Worm (Caenorhabditis elegans) whole organism, L2 larva: ENCODE measurements around the gene nucl-1.

ENCODE experiments used
- C34F6.9 ChIP-seq: fragments of 150-350 bp; optimal IDR thresholded peaks from 2 replicates; lab custom pipeline; 2014; ENCODE audit warnings: missing biosample characterization, missing genetic modification characterization
- F13H6.1 ChIP-seq: sonication (generic microtip); optimal IDR thresholded peaks from 2 replicates; lab custom pipeline; 2016; ENCODE audit warnings: missing genetic modification characterization, missing compliant biosample characterization
- R02D3.7 ChIP-seq: fragments of 150-350 bp; optimal IDR thresholded peaks from 2 replicates; lab custom pipeline; 2014; ENCODE audit warnings: missing biosample characterization, missing genetic modification characterization
- Y55F3AM.14 ChIP-seq: fragments of 200-800 bp; sonication (Bioruptor generic); optimal IDR thresholded peaks from 2 replicates; lab custom pipeline; 2018; ENCODE audit warnings: mild to moderate bottlenecking, missing genetic modification characterization, missing compliant biosample characterization
- ZK546.5 ChIP-seq: sonication (generic microtip); optimal IDR thresholded peaks from 2 replicates; lab custom pipeline; 2017; ENCODE audit warnings: missing biosample characterization, missing genetic modification characterization
- alr-1 ChIP-seq: fragments of 150-350 bp; optimal IDR thresholded peaks from 2 replicates; lab custom pipeline; 2014; ENCODE audit warnings: missing biosample characterization, missing genetic modification characterization
- aly-2 ChIP-seq: fragments of 150-350 bp; optimal IDR thresholded peaks from 2 replicates; lab custom pipeline; 2014; ENCODE audit warnings: missing biosample characterization, missing genetic modification characterization
- ama-1 ChIP-seq: fragments of 150-350 bp; optimal IDR thresholded peaks from 2 replicates; lab custom pipeline; 2018; ENCODE audit warnings: inconsistent platforms
- blmp-1 ChIP-seq: sonication (generic microtip); optimal IDR thresholded peaks from 2 replicates; lab custom pipeline; 2017; ENCODE audit warnings: missing genetic modification characterization, mild to moderate bottlenecking, missing compliant biosample characterization, antibody characterized with exemption, moderate library complexity; ENCODE audit not compliant: insufficient read depth
- ceh-82 ChIP-seq: fragments of 150-350 bp; optimal IDR thresholded peaks from 2 replicates; lab custom pipeline; 2014; ENCODE audit warnings: missing biosample characterization, missing genetic modification characterization
- crh-2 ChIP-seq: sonication (generic microtip); optimal IDR thresholded peaks from 2 replicates; lab custom pipeline; 2017; ENCODE audit warnings: missing biosample characterization, missing genetic modification characterization
- dmd-4 ChIP-seq: sonication (generic microtip); optimal IDR thresholded peaks from 2 replicates; lab custom pipeline; 2017; ENCODE audit warnings: missing biosample characterization, missing genetic modification characterization
- egl-27 ChIP-seq: sonication (generic microtip); optimal IDR thresholded peaks from 3 replicates; lab custom pipeline; 2017; ENCODE audit warnings: missing biosample characterization, missing genetic modification reagents, missing genetic modification characterization
- elt-1 ChIP-seq: fragments of 150-350 bp; optimal IDR thresholded peaks from 2 replicates; lab custom pipeline; 2014; ENCODE audit warnings: missing biosample characterization, missing genetic modification characterization
- fos-1 ChIP-seq: fragments of 150-350 bp; optimal IDR thresholded peaks from 2 replicates; lab custom pipeline; 2014; ENCODE audit warnings: missing biosample characterization, missing genetic modification characterization
- gmeb-1 ChIP-seq: fragments of 150-350 bp; optimal IDR thresholded peaks from 2 replicates; lab custom pipeline; 2014; ENCODE audit warnings: missing biosample characterization, missing genetic modification characterization
- lin-11 ChIP-seq: fragments of 150-350 bp; sonication (generic microtip); optimal IDR thresholded peaks from 2 replicates; lab custom pipeline; 2014; ENCODE audit warnings: missing biosample characterization, missing genetic modification characterization, inconsistent platforms, mixed read lengths
- lin-13 ChIP-seq: fragments of 150-350 bp; optimal IDR thresholded peaks from 2 replicates; lab custom pipeline; 2014; ENCODE audit warnings: missing biosample characterization, missing genetic modification reagents, missing genetic modification characterization
- lsy-2 ChIP-seq, 2 experiments: fragments of 150-350 bp in 1 of 2; sonication (generic microtip) in 1 of 2; optimal IDR thresholded peaks; 2 replicates each; lab custom pipeline; 2014 to 2017; ENCODE audit warnings: missing biosample characterization in 2 of 2, missing genetic modification characterization in 2 of 2
- mbf-1 ChIP-seq: sonication (generic microtip); optimal IDR thresholded peaks from 2 replicates; lab custom pipeline; 2017; ENCODE audit warnings: missing biosample characterization, missing genetic modification characterization
- mdl-1 ChIP-seq, 2 experiments: fragments of 150-350 bp in 1 of 2; sonication (generic microtip) in 1 of 2; optimal IDR thresholded peaks; 2 replicates each; lab custom pipeline; 2017; ENCODE audit warnings: missing biosample characterization in 2 of 2, missing genetic modification characterization in 2 of 2
- nhr-11 ChIP-seq: fragments of 150-350 bp; optimal IDR thresholded peaks from 2 replicates; lab custom pipeline; 2014; ENCODE audit warnings: missing biosample characterization, missing genetic modification characterization
- nhr-12 ChIP-seq: fragments of 150-350 bp; optimal IDR thresholded peaks from 2 replicates; lab custom pipeline; 2014; ENCODE audit warnings: missing biosample characterization, missing genetic modification characterization
- nhr-129 ChIP-seq: fragments of 150-350 bp; optimal IDR thresholded peaks from 2 replicates; lab custom pipeline; 2014; ENCODE audit warnings: missing biosample characterization, missing genetic modification characterization
- nhr-21 ChIP-seq: fragments of 150-350 bp; optimal IDR thresholded peaks from 2 replicates; lab custom pipeline; 2014; ENCODE audit warnings: missing biosample characterization, missing genetic modification characterization
- nhr-23 ChIP-seq: fragments of 150-350 bp; optimal IDR thresholded peaks from 2 replicates; lab custom pipeline; 2014; ENCODE audit warnings: missing biosample characterization, missing genetic modification reagents, missing genetic modification characterization
- nhr-237 ChIP-seq: fragments of 150-350 bp; optimal IDR thresholded peaks from 2 replicates; lab custom pipeline; 2014; ENCODE audit warnings: missing biosample characterization, missing genetic modification characterization
- nhr-25 ChIP-seq: fragments of 150-350 bp; sonication (generic microtip); optimal IDR thresholded peaks from 3 replicates; lab custom pipeline; 2014; ENCODE audit warnings: missing biosample characterization, missing genetic modification characterization
- nhr-77 ChIP-seq: fragments of 150-350 bp; optimal IDR thresholded peaks from 2 replicates; lab custom pipeline; 2014; ENCODE audit warnings: missing biosample characterization, missing genetic modification characterization
- peb-1 ChIP-seq: fragments of 150-350 bp; optimal IDR thresholded peaks from 2 replicates; lab custom pipeline; 2014; ENCODE audit warnings: missing biosample characterization, missing genetic modification characterization
- sem-4 ChIP-seq: fragments of 150-350 bp; optimal IDR thresholded peaks from 2 replicates; lab custom pipeline; 2014; ENCODE audit warnings: missing biosample characterization, missing genetic modification reagents, missing genetic modification characterization
- skn-1 ChIP-seq: sonication (generic microtip); optimal IDR thresholded peaks from 2 replicates; lab custom pipeline; 2017; ENCODE audit warnings: missing biosample characterization, missing genetic modification characterization
- sma-3 ChIP-seq: sonication (generic microtip); optimal IDR thresholded peaks from 2 replicates; lab custom pipeline; 2016; ENCODE audit warnings: missing genetic modification reagents, missing genetic modification characterization, missing compliant biosample characterization
- sma-9 ChIP-seq, 2 experiments: fragments of 150-350 bp in 1 of 2; sonication (generic microtip) in 1 of 2; optimal IDR thresholded peaks; 2 replicates each; lab custom pipeline; 2014 to 2016; ENCODE audit warnings: missing genetic modification characterization in 2 of 2, mild to moderate bottlenecking in 1 of 2, missing biosample characterization in 1 of 2, missing compliant biosample characterization in 1 of 2, missing genetic modification reagents in 1 of 2, moderate library complexity in 1 of 2
- snpc-4 ChIP-seq: fragments of 150-350 bp; optimal IDR thresholded peaks from 2 replicates; lab custom pipeline; 2014; ENCODE audit warnings: missing biosample characterization, missing genetic modification characterization
- unc-39 ChIP-seq: fragments of 150-350 bp; optimal IDR thresholded peaks from 2 replicates; lab custom pipeline; 2014; ENCODE audit warnings: missing biosample characterization, missing genetic modification characterization
- unc-62 ChIP-seq: fragments of 150-350 bp; optimal IDR thresholded peaks from 2 replicates; lab custom pipeline; 2014; ENCODE audit warnings: missing biosample characterization, missing genetic modification reagents, missing genetic modification characterization
- ztf-1 ChIP-seq: fragments of 200-800 bp; sonication (Bioruptor generic); conservative IDR thresholded peaks from 2 replicates; pipeline ENCODE4 v1.3.6; 2022; ENCODE audit warnings: missing genetic modification characterization, missing compliant biosample characterization

The nucl-1 gene

DNA sequence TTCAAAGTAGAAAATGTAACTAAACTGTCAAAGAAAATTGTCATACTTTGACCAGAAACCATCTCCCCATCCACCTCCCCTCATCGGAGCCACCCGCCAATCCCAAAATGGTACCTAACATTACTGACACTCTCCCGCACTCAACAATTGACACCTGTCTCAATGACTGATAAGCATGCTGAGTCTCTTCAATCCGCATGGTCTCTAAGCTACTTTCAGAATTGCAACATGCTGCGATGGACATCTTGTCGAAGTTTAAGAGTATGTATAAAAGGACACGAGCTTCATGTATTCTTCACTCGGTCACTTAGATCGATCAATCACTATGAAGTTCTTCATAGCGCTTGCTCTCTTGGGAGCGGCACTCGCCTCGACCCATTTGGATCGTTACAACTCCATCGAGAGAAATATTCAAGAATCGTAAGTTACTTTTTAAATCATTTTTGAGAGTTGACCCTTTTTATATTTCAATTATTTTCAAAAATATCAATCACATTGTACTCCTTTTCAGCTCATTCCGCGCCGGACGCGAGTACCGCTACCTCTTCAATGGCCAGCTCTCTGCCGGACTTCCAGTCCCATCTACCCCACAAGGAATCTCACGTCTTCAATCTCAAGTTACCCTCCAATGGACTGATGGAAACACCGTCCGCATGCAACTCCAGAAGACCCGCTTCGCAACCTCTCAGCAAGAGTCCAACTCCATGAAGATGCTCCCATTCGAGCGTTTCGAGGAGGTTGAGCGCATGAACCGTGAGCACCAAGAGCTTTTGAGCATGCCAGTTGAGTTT lies 28.3 kb downstream of the nucl-1 start, which contains the start of gene vit-6:
Gene vit-6 (plus strand): TSS at position 310 of the 791 bp plus-strand sequence.
- TF ChIP-seq elt-1 (tag; lab: Kevin White, UChicago) (no peak), lin-11 (tag; lab: Kevin White, UChicago) (no peak)

DNA sequence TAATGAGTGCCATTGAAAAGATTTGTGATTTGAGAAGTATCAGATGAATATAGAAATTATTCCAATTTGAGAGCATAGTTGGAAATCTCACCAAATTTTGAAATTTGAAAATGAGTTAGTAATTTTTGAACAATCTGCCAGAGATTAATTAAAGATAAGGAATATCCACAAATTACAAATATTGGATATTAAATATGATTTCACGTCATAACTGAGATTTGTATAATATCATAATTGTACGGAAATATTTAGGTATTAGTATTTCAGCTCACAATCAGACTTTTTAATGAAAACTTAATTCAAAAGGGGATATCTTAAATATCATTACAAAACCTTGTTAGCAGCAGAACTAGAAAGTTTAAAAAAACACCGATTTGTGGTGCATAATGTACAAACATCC lies 29.4 kb downstream of the nucl-1 start, which contains the start of gene K07H8.7:
Gene K07H8.7 (minus strand): TSS at position 101 of the 400 bp plus-strand sequence.
- TF ChIP-seq fos-1 (tag; lab: Kevin White, UChicago), result no peak
- no peak for TF ChIP-seq lin-11 (tag; lab: Kevin White, UChicago)
- TF ChIP-seq unc-62, result no peak
- no peak for TF ChIP-seq Y55F3AM.14 (GFP tag; lab: Kevin White, UChicago)
- no peak for TF ChIP-seq nhr-12 (tag; lab: Kevin White, UChicago)
- TF ChIP-seq lin-13 (GFP tag; lab: Kevin White, UChicago), result no peak
- TF ChIP-seq mdl-1 (tag; optimal IDR thresholded peaks at IDR 0.05; lab: Kevin White, UChicago), result no peak
- no peak for TF ChIP-seq ztf-1 (GFP tag; lab: Robert Waterston, UW)
- no peak for TF ChIP-seq ZK546.5
- TF ChIP-seq nhr-129 (tag; lab: Kevin White, UChicago), result no peak
- no peak for TF ChIP-seq unc-39 (tag; lab: Kevin White, UChicago)
- no peak for TF ChIP-seq aly-2 (tag; lab: Kevin White, UChicago)
- TF ChIP-seq skn-1 (tag; lab: Kevin White, UChicago), result no peak
- no peak for TF ChIP-seq snpc-4 (tag; lab: Kevin White, UChicago)
- no peak for TF ChIP-seq F13H6.1 (tag; lab: Kevin White, UChicago)
- no peak for TF ChIP-seq nhr-25 (tag; lab: Kevin White, UChicago)
- no peak for TF ChIP-seq alr-1 (tag; lab: Kevin White, UChicago)
- no peak for TF ChIP-seq C34F6.9
- TF ChIP-seq, all 48 proteins: peak for 0

DNA sequence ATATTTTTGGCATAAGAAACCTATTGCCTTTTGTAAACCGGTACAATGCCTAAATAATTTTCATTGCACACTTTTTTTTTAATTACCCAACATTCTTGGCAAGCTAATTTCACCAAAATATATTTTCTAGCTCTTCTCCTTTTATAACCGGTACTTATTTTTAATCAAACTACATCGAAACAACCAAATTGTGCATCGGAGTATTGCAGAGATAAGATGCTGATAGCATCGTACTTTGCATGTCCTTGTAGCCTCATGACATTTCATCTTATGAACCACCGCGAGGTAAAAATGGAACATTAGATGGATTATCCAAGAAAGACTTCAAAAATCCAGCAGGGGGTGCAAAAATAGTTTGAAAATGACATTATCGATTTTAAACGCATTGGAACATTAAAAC lies 34.1 kb downstream of the nucl-1 start:
- no peak for TF ChIP-seq ama-1 (lab: Kevin White, UChicago)
- TF ChIP-seq elt-1 (tag; lab: Kevin White, UChicago), result peak; percentile 89
- peak; percentile 54 for TF ChIP-seq sma-9 (GFP tag; optimal IDR thresholded peaks at IDR 0.05; lab: Kevin White, UChicago)
- TF ChIP-seq sma-9 (tag; optimal IDR thresholded peaks at IDR 0.05; lab: Kevin White, UChicago), result no peak
- TF ChIP-seq fos-1 (tag; lab: Kevin White, UChicago), result peak; percentile 37

DNA sequence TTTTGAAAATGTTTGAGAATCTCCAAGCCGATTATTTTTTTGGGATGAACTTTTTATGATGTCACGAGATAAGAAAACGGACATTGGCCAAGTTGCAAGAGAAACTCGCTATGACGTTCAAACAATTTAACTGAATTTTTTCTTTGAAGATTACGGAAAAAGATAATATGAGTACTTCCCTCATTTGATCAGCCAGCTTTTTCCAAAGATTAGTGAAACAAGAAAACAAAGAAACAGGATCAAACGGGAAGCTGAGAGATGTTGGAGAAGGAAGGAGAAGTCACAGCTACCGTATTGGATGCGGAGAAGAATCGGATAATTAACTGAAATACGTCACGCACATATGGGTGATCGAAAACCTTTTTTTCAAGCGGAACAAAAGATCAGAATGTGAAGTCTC lies 35.1 kb downstream of the nucl-1 start:
- TF ChIP-seq snpc-4 (tag; lab: Kevin White, UChicago) (no peak), nhr-21 (peak; percentile 51), nhr-11 (tag; lab: Kevin White, UChicago) (no peak), sem-4 (tag; lab: Kevin White, UChicago) (no peak), lsy-2 (tag; optimal IDR thresholded peaks at IDR 0.05; lab: Kevin White, UChicago) (peak in 1 of 2 experiments; percentile 0)
- TF ChIP-seq, all 48 proteins: peak for 2

DNA sequence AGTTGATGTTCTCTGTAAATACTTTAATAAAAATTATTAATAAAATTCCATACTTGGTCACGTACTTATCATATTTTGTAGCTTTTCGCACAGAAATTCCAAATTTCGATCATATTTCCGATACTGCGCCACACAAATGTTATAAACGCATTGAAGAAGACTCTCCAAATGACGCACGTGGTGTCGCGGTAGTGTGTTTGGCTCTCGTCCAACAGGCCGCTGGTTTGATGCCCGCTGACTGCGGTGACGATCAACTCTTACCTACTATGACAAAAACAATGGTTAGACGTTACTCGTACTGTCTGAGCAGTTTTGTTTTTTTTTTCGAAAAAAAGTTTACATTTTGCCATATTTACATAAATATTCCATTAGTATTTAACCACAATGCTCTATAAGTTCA lies 36.5 kb downstream of the nucl-1 start:
- TF ChIP-seq nhr-12 (tag; lab: Kevin White, UChicago) (no peak), sma-9 (GFP tag; optimal IDR thresholded peaks at IDR 0.05; lab: Kevin White, UChicago) (peak; percentile 75), sma-9 (tag; optimal IDR thresholded peaks at IDR 0.05; lab: Kevin White, UChicago) (no peak), sma-3 (peak; percentile 56), nhr-237 (tag; lab: Kevin White, UChicago) (no peak), alr-1 (tag; lab: Kevin White, UChicago) (no peak), elt-1 (tag; lab: Kevin White, UChicago) (no peak), ZK546.5 (no peak), C34F6.9 (peak; percentile 62), lsy-2 (tag; optimal IDR thresholded peaks at IDR 0.05; lab: Kevin White, UChicago) (peak; percentile 45 to 65), ama-1 (lab: Kevin White, UChicago) (no peak), sem-4 (tag; lab: Kevin White, UChicago) (peak; percentile 35), nhr-25 (tag; lab: Kevin White, UChicago) (peak; percentile 26), lin-11 (tag; lab: Kevin White, UChicago) (peak; percentile 66), R02D3.7 (no peak), skn-1 (tag; lab: Kevin White, UChicago) (peak; percentile 18), nhr-23 (tag; lab: Kevin White, UChicago) (no peak), ceh-82 (tag; lab: Kevin White, UChicago) (no peak), nhr-21 (peak; percentile 77), egl-27 (no peak), peb-1 (tag; lab: Kevin White, UChicago) (no peak), mbf-1 (no peak), F13H6.1 (tag; lab: Kevin White, UChicago) (peak; percentile 63), nhr-77 (tag; lab: Kevin White, UChicago) (no peak), nhr-129 (tag; lab: Kevin White, UChicago) (peak; percentile 81), unc-39 (tag; lab: Kevin White, UChicago) (no peak), blmp-1 (no peak), crh-2 (peak; percentile 58), Y55F3AM.14 (GFP tag; lab: Kevin White, UChicago) (peak; percentile 47), mdl-1 (tag; optimal IDR thresholded peaks at IDR 0.05; lab: Kevin White, UChicago) (peak; percentile 52 to 66), ztf-1 (GFP tag; lab: Robert Waterston, UW) (no peak), gmeb-1 (peak; percentile 53), dmd-4 (tag; lab: Kevin White, UChicago) (no peak), snpc-4 (tag; lab: Kevin White, UChicago) (no peak)
